Fruit fly (Drosophila melanogaster) S2 (cell line): ENCODE results near the gene CG4367.

Experiments used
- CG8478 ChIP-seq: fragments of >200 bp; optimal IDR thresholded peaks from 2 replicates; lab custom pipeline; 2018
- CTCF ChIP-seq, 2 experiments: fragments of >200 bp; optimal IDR thresholded peaks; 2 replicates each; lab custom pipeline; 2018

- no peak for TF ChIP-seq CG8478 (lab: Kevin White, UChicago)
- no peak for TF ChIP-seq CTCF (optimal IDR thresholded peaks at IDR 0.05; lab: Kevin White, UChicago)
Measured at dm6 chr3R:20260382-20260781, 44.4 kb downstream of the CG4367 start.
